Fruit fly (Drosophila melanogaster) whole organism, embryonic: ENCODE data around the gene Gga.

Experiments
- Blimp-1 ChIP-seq: fragments of 200-800 bp; sonication (Bioruptor generic); optimal IDR thresholded peaks from 3 replicates; lab custom pipeline; 2018; ENCODE audit warnings: missing biosample characterization, missing genetic modification characterization, mild to moderate bottlenecking, moderate library complexity, missing genetic modification reagents
- CG10267 ChIP-seq: fragments of 200-800 bp; sonication (Bioruptor generic); optimal IDR thresholded peaks from 2 replicates; lab custom pipeline; 2018; ENCODE audit warnings: missing biosample characterization, mild to moderate bottlenecking, missing genetic modification characterization, moderate library complexity
- CG10274 ChIP-seq: fragments of 200-800 bp; sonication (Bioruptor generic); optimal IDR thresholded peaks from 3 replicates; lab custom pipeline; 2017; ENCODE audit warnings: missing biosample characterization, mild to moderate bottlenecking, missing genetic modification characterization
- CG10366 ChIP-seq: fragments of 200-800 bp; sonication (Bioruptor generic); IDR thresholded peaks from 2 replicates; pipeline ENCODE4 v1.3.6; 2022; ENCODE audit warnings: missing biosample characterization, missing genetic modification characterization
- CG1233 ChIP-seq: fragments of 200-800 bp; sonication (Bioruptor generic); optimal IDR thresholded peaks from 4 replicates; lab custom pipeline; 2018; ENCODE audit warnings: missing biosample characterization, mild to moderate bottlenecking, missing genetic modification characterization
- CG13123 ChIP-seq: fragments of 200-800 bp; sonication (Bioruptor generic); optimal IDR thresholded peaks from 2 replicates; lab custom pipeline; 2016; ENCODE audit warnings: missing biosample characterization, missing genetic modification characterization
- CG14014 ChIP-seq: fragments of 200-800 bp; sonication (Bioruptor generic); IDR thresholded peaks from 2 replicates; pipeline ENCODE4 v1.3.6; 2022; ENCODE audit warnings: missing biosample characterization, missing genetic modification characterization
- CG14050 ChIP-seq: fragments of 200-800 bp; sonication (Bioruptor generic); IDR thresholded peaks from 3 replicates; pipeline ENCODE4 v1.3.6; 2022; ENCODE audit warnings: missing biosample characterization, missing genetic modification characterization
- CG1529 ChIP-seq: fragments of 200-800 bp; sonication (Bioruptor generic); optimal IDR thresholded peaks from 3 replicates; lab custom pipeline; 2018; ENCODE audit warnings: missing biosample characterization, missing genetic modification characterization
- CG17359 ChIP-seq: fragments of 200-800 bp; sonication (Bioruptor generic); optimal IDR thresholded peaks from 3 replicates; lab custom pipeline; 2018; ENCODE audit warnings: missing biosample characterization, mild to moderate bottlenecking, missing genetic modification characterization, moderate library complexity
- CG18011 ChIP-seq: fragments of 200-800 bp; sonication (Bioruptor generic); optimal IDR thresholded peaks from 2 replicates; lab custom pipeline; 2017; ENCODE audit warnings: missing biosample characterization, missing genetic modification characterization, mild to moderate bottlenecking, moderate library complexity, missing genotype
- CG18764 ChIP-seq: fragments of 200-800 bp; sonication (Bioruptor generic); optimal IDR thresholded peaks from 3 replicates; lab custom pipeline; 2016; ENCODE audit warnings: missing biosample characterization, missing genetic modification characterization
- CG31388 ChIP-seq: fragments of 200-800 bp; sonication (Bioruptor generic); optimal IDR thresholded peaks from 2 replicates; lab custom pipeline; 2016; ENCODE audit warnings: missing biosample characterization, missing genetic modification characterization
- CG3163 ChIP-seq: fragments of 200-800 bp; sonication (Bioruptor generic); optimal IDR thresholded peaks from 3 replicates; lab custom pipeline; 2016; ENCODE audit warnings: missing biosample characterization, missing genetic modification characterization
- CG3281 ChIP-seq: fragments of 200-800 bp; sonication (Bioruptor generic); optimal IDR thresholded peaks from 3 replicates; lab custom pipeline; 2017; ENCODE audit warnings: missing biosample characterization, mild to moderate bottlenecking, missing genetic modification characterization
- CG34224 ChIP-seq: fragments of 200-800 bp; sonication (Bioruptor generic); IDR thresholded peaks from 3 replicates; pipeline ENCODE4 v1.3.6; 2022; ENCODE audit warnings: missing biosample characterization, missing genetic modification characterization; ENCODE audit not compliant: partially characterized antibody
- CG42726 ChIP-seq: fragments of 200-800 bp; sonication (Bioruptor generic); IDR thresholded peaks from 2 replicates; pipeline ENCODE4 v1.3.6; 2022; ENCODE audit warnings: missing biosample characterization, missing genetic modification characterization; ENCODE audit not compliant: partially characterized antibody
- CG5953 ChIP-seq: fragments of 200-800 bp; sonication (Bioruptor generic); IDR thresholded peaks from 2 replicates; pipeline ENCODE4 v1.3.6; 2022; ENCODE audit warnings: missing biosample characterization, missing genetic modification characterization
- CG6272 ChIP-seq: fragments of 200-800 bp; sonication (Bioruptor generic); IDR thresholded peaks from 2 replicates; pipeline ENCODE4 v1.3.6; 2022; ENCODE audit warnings: missing biosample characterization, missing genetic modification characterization
- CG7839 ChIP-seq: fragments of 200-800 bp; sonication (Bioruptor generic); optimal IDR thresholded peaks from 3 replicates; lab custom pipeline; 2018; ENCODE audit warnings: missing biosample characterization, mild to moderate bottlenecking, missing genetic modification characterization, moderate library complexity
- CG9817 ChIP-seq: fragments of 200-800 bp; sonication (Bioruptor generic); optimal IDR thresholded peaks from 2 replicates; lab custom pipeline; 2018; ENCODE audit warnings: missing biosample characterization, mild to moderate bottlenecking, missing genetic modification characterization, moderate library complexity
- CG9876 ChIP-seq: fragments of 200-800 bp; sonication (Bioruptor generic); optimal IDR thresholded peaks from 2 replicates; lab custom pipeline; 2016; ENCODE audit warnings: missing biosample characterization, missing genetic modification characterization
- Gsc ChIP-seq: fragments of 200-800 bp; sonication (Bioruptor generic); IDR thresholded peaks from 2 replicates; pipeline ENCODE4 v1.3.6; 2022; ENCODE audit warnings: missing biosample characterization, missing genetic modification characterization
- MESR4 ChIP-seq: fragments of 200-800 bp; sonication (Bioruptor generic); optimal IDR thresholded peaks from 2 replicates; lab custom pipeline; 2018; ENCODE audit warnings: missing biosample characterization, mild to moderate bottlenecking, missing genetic modification characterization, moderate library complexity
- Mad ChIP-seq: fragments of 200-800 bp; sonication (Bioruptor generic); optimal IDR thresholded peaks from 2 replicates; lab custom pipeline; 2016; ENCODE audit warnings: missing biosample characterization, missing genetic modification characterization
- NC2α ChIP-seq: fragments of 200-800 bp; sonication (Bioruptor generic); optimal IDR thresholded peaks from 2 replicates; lab custom pipeline; 2016; ENCODE audit warnings: missing biosample characterization, missing genetic modification characterization
- PHDP ChIP-seq: fragments of 200-800 bp; sonication (Bioruptor generic); optimal IDR thresholded peaks from 3 replicates; lab custom pipeline; 2018; ENCODE audit warnings: missing biosample characterization, mild to moderate bottlenecking, missing genetic modification characterization, moderate library complexity
- Ptx1 ChIP-seq: fragments of 200-800 bp; sonication (Bioruptor generic); IDR thresholded peaks from 2 replicates; pipeline ENCODE4 v1.3.6; 2022; ENCODE audit warnings: missing biosample characterization, missing genetic modification characterization
- Ssrp ChIP-seq: fragments of 200-800 bp; sonication (Bioruptor generic); optimal IDR thresholded peaks from 2 replicates; lab custom pipeline; 2018; ENCODE audit warnings: missing biosample characterization, mild to moderate bottlenecking, missing genetic modification characterization, moderate library complexity
- Trl ChIP-seq, 3 experiments: fragments of >200 bp in 2 of 3; fragments of 200-800 bp in 1 of 3; sonication (Bioruptor generic) in 1 of 3; optimal IDR thresholded peaks; 2 replicates in 1 of 3; 3 replicates in 2 of 3; lab custom pipeline; 2016 to 2017; ENCODE audit warnings: missing biosample characterization in 1 of 3, missing genetic modification characterization in 1 of 3
- ac ChIP-seq: fragments of 200-800 bp; sonication (Bioruptor generic); optimal IDR thresholded peaks from 3 replicates; lab custom pipeline; 2017; ENCODE audit warnings: missing biosample characterization, mild to moderate bottlenecking, missing genetic modification characterization
- bab2 ChIP-seq: fragments of 200-800 bp; sonication (Bioruptor generic); optimal IDR thresholded peaks from 2 replicates; lab custom pipeline; 2016; ENCODE audit warnings: missing biosample characterization, missing genetic modification characterization
- bigmax ChIP-seq: fragments of 200-800 bp; sonication (Bioruptor generic); optimal IDR thresholded peaks from 2 replicates; lab custom pipeline; 2018; ENCODE audit warnings: missing biosample characterization, mild to moderate bottlenecking, missing genetic modification characterization
- br ChIP-seq: fragments of >200 bp; optimal IDR thresholded peaks from 2 replicates; lab custom pipeline; 2017
- dimm ChIP-seq: fragments of 200-800 bp; sonication (Bioruptor generic); IDR thresholded peaks from 2 replicates; pipeline ENCODE4 v1.3.6; 2022; ENCODE audit warnings: missing biosample characterization, missing genetic modification characterization
- gce ChIP-seq: fragments of 200-800 bp; sonication (Bioruptor generic); IDR thresholded peaks from 3 replicates; pipeline ENCODE4 v1.3.6; 2022; ENCODE audit warnings: missing biosample characterization, missing genetic modification characterization
- gcm ChIP-seq: fragments of 200-800 bp; sonication (Bioruptor generic); optimal IDR thresholded peaks from 2 replicates; lab custom pipeline; 2019; ENCODE audit warnings: missing biosample characterization, mild to moderate bottlenecking, missing genetic modification characterization, moderate library complexity
- gfzf ChIP-seq: fragments of 200-800 bp; sonication (Bioruptor generic); optimal IDR thresholded peaks from 2 replicates; lab custom pipeline; 2016; ENCODE audit warnings: missing biosample characterization, mild to moderate bottlenecking, missing genetic modification characterization, moderate library complexity
- gt ChIP-seq: fragments of 200-800 bp; sonication (Bioruptor generic); IDR thresholded peaks from 2 replicates; pipeline ENCODE4 v1.3.6; 2022; ENCODE audit warnings: missing biosample characterization, missing genetic modification characterization
- h ChIP-seq: fragments of >200 bp; optimal IDR thresholded peaks from 2 replicates; lab custom pipeline; 2017
- jing ChIP-seq: fragments of 200-800 bp; sonication (Bioruptor generic); optimal IDR thresholded peaks from 2 replicates; lab custom pipeline; 2018; ENCODE audit warnings: missing biosample characterization, mild to moderate bottlenecking, missing genetic modification characterization
- lilli ChIP-seq: fragments of 200-800 bp; sonication (Bioruptor generic); optimal IDR thresholded peaks from 3 replicates; lab custom pipeline; 2016; ENCODE audit warnings: missing biosample characterization, missing genetic modification characterization
- lola ChIP-seq, 3 experiments: fragments of >200 bp in 2 of 3; fragments of 200-800 bp in 1 of 3; sonication (Bioruptor generic) in 1 of 3; optimal IDR thresholded peaks; 2 replicates each; lab custom pipeline; 2017 to 2019; ENCODE audit warnings: missing biosample characterization in 3 of 3, missing genetic modification characterization in 3 of 3, mild to moderate bottlenecking in 1 of 3, moderate library complexity in 1 of 3
- nerfin-1 ChIP-seq: fragments of 200-800 bp; sonication (Bioruptor generic); optimal IDR thresholded peaks from 3 replicates; lab custom pipeline; 2019; ENCODE audit warnings: missing biosample characterization, mild to moderate bottlenecking, missing genetic modification characterization, moderate library complexity
- nerfin-2 ChIP-seq: fragments of 200-800 bp; sonication (Bioruptor generic); IDR thresholded peaks from 2 replicates; pipeline ENCODE4 v1.3.6; 2022; ENCODE audit warnings: missing biosample characterization, missing genetic modification characterization; ENCODE audit not compliant: partially characterized antibody
- nom ChIP-seq: fragments of 200-800 bp; sonication (Bioruptor generic); optimal IDR thresholded peaks from 2 replicates; lab custom pipeline; 2017; ENCODE audit warnings: missing biosample characterization, missing genetic modification characterization, mild to moderate bottlenecking, moderate library complexity, missing genetic modification reagents
- tll ChIP-seq, 2 experiments: fragments of 200-800 bp in 1 of 2; fragments of >200 bp in 1 of 2; sonication (Bioruptor generic) in 1 of 2; optimal IDR thresholded peaks; 2 replicates each; lab custom pipeline; 2017 to 2019; ENCODE audit warnings: missing biosample characterization in 2 of 2, missing genetic modification characterization in 2 of 2, mild to moderate bottlenecking in 1 of 2, moderate library complexity in 1 of 2
- vnd ChIP-seq: fragments of 200-800 bp; sonication (Bioruptor generic); IDR thresholded peaks from 3 replicates; pipeline ENCODE4 v1.3.6; 2022; ENCODE audit warnings: missing biosample characterization, missing genetic modification characterization; ENCODE audit not compliant: partially characterized antibody
- zen ChIP-seq: fragments of 200-800 bp; sonication (Bioruptor generic); optimal IDR thresholded peaks from 3 replicates; lab custom pipeline; 2018; ENCODE audit warnings: missing biosample characterization, mild to moderate bottlenecking, missing genetic modification characterization, moderate library complexity

Gga gene

dm6 chrX:9640690-9641149 is 39.9 kb downstream of the Gga start (continued):
- TF ChIP-seq CG18011 (GFP tag; lab: Kevin White, UChicago) (peak; percentile 89), CG3163 (GFP tag; lab: Kevin White, UChicago) (no peak), CG7839 (peak; percentile 98), CG9817 (tag; lab: Kevin White, UChicago) (peak; percentile 97), CG10274 (GFP tag; lab: Kevin White, UChicago) (peak; percentile 93), CG1529 (GFP tag; lab: Kevin White, UChicago) (peak; percentile 88), nerfin-2 (GFP tag; lab: Robert Waterston, UW) (no peak), Blimp-1 (GFP tag; lab: Kevin White, UChicago) (peak; percentile 99), zen (tag; lab: Kevin White, UChicago) (peak; percentile 89), h (lab: Kevin White, UChicago) (no peak), CG6272 (GFP tag; lab: Robert Waterston, UW) (peak; percentile 74), CG5953 (peak; percentile 92), gcm (GFP tag; lab: Kevin White, UChicago) (peak; percentile 97), CG14014 (GFP tag; lab: Robert Waterston, UW) (peak; percentile 97), CG17359 (tag; lab: Kevin White, UChicago) (peak; percentile 98), CG13123 (peak; percentile 72), CG14050 (GFP tag; lab: Robert Waterston, UW) (peak; percentile 96), CG1233 (GFP tag; lab: Kevin White, UChicago) (peak; percentile 97), gfzf (peak; percentile 14), nom (GFP tag; lab: Kevin White, UChicago) (peak; percentile 77), lilli (GFP tag; lab: Kevin White, UChicago) (peak; percentile 98), PHDP (peak; percentile 99), gce (GFP tag; lab: Robert Waterston, UW) (peak; percentile 95; the same call in 2 of the 3 replicates), Gsc (GFP tag; lab: Robert Waterston, UW) (no peak), CG34224 (peak; percentile 19; the same call in 1 of the 3 replicates), bab2 (GFP tag; lab: Kevin White, UChicago) (peak; percentile 93), CG18764 (GFP tag; lab: Kevin White, UChicago) (peak; percentile 89), NC2α (GFP tag; lab: Kevin White, UChicago) (peak; percentile 83), Trl (optimal IDR thresholded peaks at IDR 0.05; lab: Kevin White, UChicago) (peak; percentile 57 to 93), Trl (GFP tag; optimal IDR thresholded peaks at IDR 0.05; lab: Kevin White, UChicago) (peak; percentile 95), vnd (no peak), tll (GFP tag; optimal IDR thresholded peaks at IDR 0.05; lab: Kevin White, UChicago) (peak in 1 of 2 experiments; percentile 0), Ssrp (tag; lab: Kevin White, UChicago) (peak; percentile 91), CG42726 (GFP tag; lab: Robert Waterston, UW) (no peak), Ptx1 (GFP tag; lab: Robert Waterston, UW) (peak; percentile 90), MESR4 (GFP tag; lab: Kevin White, UChicago) (peak; percentile 72), gt (peak; percentile 60; the same call in 1 of the 2 replicates), nerfin-1 (tag; lab: Kevin White, UChicago) (peak; percentile 96), jing (GFP tag; lab: Kevin White, UChicago) (peak; percentile 83), CG10267 (peak; percentile 94), ac (GFP tag; lab: Kevin White, UChicago) (peak; percentile 63), bigmax (GFP tag; lab: Kevin White, UChicago) (peak; percentile 74), lola (GFP tag; optimal IDR thresholded peaks at IDR 0.05; lab: Kevin White, UChicago) (peak in 1 of 3 experiments; percentile 74), dimm (peak; percentile 67), CG3281 (GFP tag; lab: Kevin White, UChicago) (peak; percentile 99), Mad (GFP tag; lab: Kevin White, UChicago) (peak; percentile 88), CG31388 (GFP tag; lab: Kevin White, UChicago) (peak; percentile 81), CG9876 (peak; percentile 86), CG10366 (GFP tag; lab: Robert Waterston, UW) (peak; percentile 94), br (no peak)
